Worm (Caenorhabditis elegans) whole organism, young adult: ENCODE measurements around the gene ptr-16.

Experiments
- B0261.1 ChIP-seq: sonication (generic microtip); optimal IDR thresholded peaks from 2 replicates; lab custom pipeline; 2016; ENCODE audit warnings: mild to moderate bottlenecking, missing genetic modification characterization, moderate library complexity, missing compliant biosample characterization
- B0336.3 ChIP-seq: fragments of 200-800 bp; sonication (Bioruptor generic); IDR thresholded peaks from 2 replicates; pipeline ENCODE4 v1.3.6; 2022; ENCODE audit warnings: missing genetic modification characterization, missing compliant biosample characterization
- C17E4.6 ChIP-seq: fragments of 200-800 bp; sonication (Bioruptor generic); IDR thresholded peaks from 2 replicates; pipeline ENCODE4 v1.3.6; 2022; ENCODE audit warnings: missing genetic modification reagents, missing genetic modification characterization, missing compliant biosample characterization
- F49E8.2 ChIP-seq: sonication (generic microtip); optimal IDR thresholded peaks from 3 replicates; lab custom pipeline; 2017; ENCODE audit warnings: missing genetic modification characterization, mild to moderate bottlenecking, missing compliant biosample characterization, antibody characterized with exemption, moderate library complexity; ENCODE audit not compliant: insufficient read depth
- F55B11.4 ChIP-seq: sonication (generic microtip); optimal IDR thresholded peaks from 2 replicates; lab custom pipeline; 2016; ENCODE audit warnings: missing compliant biosample characterization, missing genetic modification characterization, borderline replicate concordance; ENCODE audit not compliant: insufficient read depth
- F57C9.4 ChIP-seq: sonication (generic microtip); optimal IDR thresholded peaks from 2 replicates; lab custom pipeline; 2017; ENCODE audit warnings: mild to moderate bottlenecking, missing genetic modification characterization, missing compliant biosample characterization
- T26A5.8 ChIP-seq: sonication (generic microtip); optimal IDR thresholded peaks from 2 replicates; lab custom pipeline; 2016; ENCODE audit warnings: missing genetic modification characterization, missing compliant biosample characterization
- atf-7 ChIP-seq: sonication (generic microtip); optimal IDR thresholded peaks from 2 replicates; lab custom pipeline; 2017; ENCODE audit warnings: mild to moderate bottlenecking, missing genetic modification characterization, missing compliant biosample characterization
- athp-1 ChIP-seq: sonication (generic microtip); optimal IDR thresholded peaks from 2 replicates; lab custom pipeline; 2017; ENCODE audit warnings: mild to moderate bottlenecking, missing genetic modification characterization, missing compliant biosample characterization
- attf-3 ChIP-seq: fragments of 200-800 bp; sonication (Bioruptor generic); conservative IDR thresholded peaks from 2 replicates; pipeline ENCODE4 v1.3.6; 2022; ENCODE audit warnings: missing genetic modification reagents, missing genetic modification characterization, missing compliant biosample characterization
- attf-5 ChIP-seq: fragments of 200-800 bp; sonication (Bioruptor generic); optimal IDR thresholded peaks from 2 replicates; lab custom pipeline; 2018; ENCODE audit warnings: mild to moderate bottlenecking, missing genetic modification characterization, missing compliant biosample characterization
- attf-6 ChIP-seq: fragments of 200-800 bp; sonication (Bioruptor generic); IDR thresholded peaks from 2 replicates; pipeline ENCODE4 v1.3.6; 2022; ENCODE audit warnings: missing genetic modification reagents, missing genetic modification characterization, missing compliant biosample characterization
- bed-2 ChIP-seq: fragments of 200-800 bp; sonication (Bioruptor generic); IDR thresholded peaks from 2 replicates; pipeline ENCODE4 v1.3.6; 2022; ENCODE audit warnings: missing genetic modification reagents, missing genetic modification characterization, missing compliant biosample characterization
- ceh-79 ChIP-seq: sonication (generic microtip); optimal IDR thresholded peaks from 2 replicates; lab custom pipeline; 2017; ENCODE audit warnings: mild to moderate bottlenecking, missing genetic modification characterization, missing compliant biosample characterization
- dpff-1 ChIP-seq: sonication (generic microtip); optimal IDR thresholded peaks from 2 replicates; lab custom pipeline; 2017; ENCODE audit warnings: mild to moderate bottlenecking, missing genetic modification characterization, missing compliant biosample characterization
- dpl-1 ChIP-seq: fragments of 150-350 bp; optimal IDR thresholded peaks from 2 replicates; lab custom pipeline; 2014; ENCODE audit warnings: missing biosample characterization, missing genetic modification reagents, missing genetic modification characterization
- efl-1 ChIP-seq: fragments of 150-350 bp; optimal IDR thresholded peaks from 2 replicates; lab custom pipeline; 2014; ENCODE audit warnings: missing biosample characterization, missing genetic modification reagents, missing genetic modification characterization
- egl-18 ChIP-seq: fragments of 200-800 bp; sonication (Bioruptor generic); IDR thresholded peaks from 2 replicates; pipeline ENCODE4 v1.3.6; 2022; ENCODE audit warnings: missing genetic modification reagents, missing genetic modification characterization, missing compliant biosample characterization
- egrh-3 ChIP-seq: fragments of 200-800 bp; sonication (Bioruptor generic); IDR thresholded peaks from 2 replicates; pipeline ENCODE4 v1.3.6; 2022; ENCODE audit warnings: missing genetic modification reagents, missing genetic modification characterization, missing compliant biosample characterization
- ets-4 ChIP-seq: fragments of 200-800 bp; sonication (Bioruptor generic); optimal IDR thresholded peaks from 2 replicates; lab custom pipeline; 2018; ENCODE audit warnings: mild to moderate bottlenecking, missing genetic modification characterization, missing compliant biosample characterization
- hlh-12 ChIP-seq: sonication (generic microtip); optimal IDR thresholded peaks from 2 replicates; lab custom pipeline; 2016; ENCODE audit warnings: missing genetic modification characterization, missing compliant biosample characterization
- hmg-1.2 ChIP-seq: fragments of 200-800 bp; sonication (Bioruptor generic); IDR thresholded peaks from 2 replicates; pipeline ENCODE4 v1.3.6; 2022; ENCODE audit warnings: missing genetic modification reagents, missing genetic modification characterization, missing compliant biosample characterization
- hrde-1 ChIP-seq: sonication (generic microtip); optimal IDR thresholded peaks from 2 replicates; lab custom pipeline; 2016; ENCODE audit warnings: missing genetic modification characterization, mild to moderate bottlenecking, missing compliant biosample characterization, moderate library complexity, missing genotype, missing genetic modification reagents, borderline replicate concordance
- lin-54 ChIP-seq: fragments of 200-800 bp; sonication (Bioruptor generic); optimal IDR thresholded peaks from 2 replicates; lab custom pipeline; 2018; ENCODE audit warnings: mild to moderate bottlenecking, missing genetic modification characterization, missing compliant biosample characterization
- lsl-1 ChIP-seq: fragments of 200-800 bp; sonication (Bioruptor generic); optimal IDR thresholded peaks from 2 replicates; lab custom pipeline; 2018; ENCODE audit warnings: mild to moderate bottlenecking, missing genetic modification characterization, moderate library complexity, missing compliant biosample characterization
- madf-6 ChIP-seq: fragments of 200-800 bp; sonication (Bioruptor generic); IDR thresholded peaks from 2 replicates; pipeline ENCODE4 v1.3.6; 2022; ENCODE audit warnings: missing genetic modification reagents, missing genetic modification characterization, missing compliant biosample characterization
- mcd-1 ChIP-seq: fragments of 200-800 bp; sonication (Bioruptor generic); IDR thresholded peaks from 2 replicates; pipeline ENCODE4 v1.3.6; 2022; ENCODE audit warnings: missing genetic modification reagents, missing genetic modification characterization, missing compliant biosample characterization
- nfyb-1 ChIP-seq: fragments of 200-800 bp; sonication (Bioruptor generic); IDR thresholded peaks from 2 replicates; pipeline ENCODE4 v1.3.6; 2022; ENCODE audit warnings: missing genetic modification reagents, missing genetic modification characterization, missing compliant biosample characterization
- pha-4 ChIP-seq: fragments of 150-350 bp; sonication (generic microtip); optimal IDR thresholded peaks from 2 replicates; lab custom pipeline; 2014; ENCODE audit warnings: missing biosample characterization, missing genetic modification reagents, missing genetic modification characterization
- snpc-1.1 ChIP-seq: sonication (generic microtip); optimal IDR thresholded peaks from 2 replicates; lab custom pipeline; 2017; ENCODE audit warnings: missing genetic modification characterization, mild to moderate bottlenecking, missing compliant biosample characterization, antibody characterized with exemption, moderate library complexity, missing genotype, missing genetic modification reagents; ENCODE audit not compliant: insufficient read depth
- snpc-4 ChIP-seq, 5 experiments: fragments of 150-350 bp in 1 of 5; sonication (generic microtip) in 4 of 5; optimal IDR thresholded peaks; 2 replicates each; lab custom pipeline; 2014 to 2018; ENCODE audit warnings: missing genetic modification characterization in 5 of 5, missing biosample characterization in 3 of 5, antibody characterized with exemption in 2 of 5, mild to moderate bottlenecking in 2 of 5, missing compliant biosample characterization in 2 of 5, missing genotype in 2 of 5, moderate library complexity in 2 of 5, missing genetic modification reagents in 1 of 5
- somi-1 ChIP-seq: fragments of 200-800 bp; sonication (Bioruptor generic); optimal IDR thresholded peaks from 2 replicates; lab custom pipeline; 2018; ENCODE audit warnings: mild to moderate bottlenecking, missing genetic modification characterization, missing compliant biosample characterization
- tbx-9 ChIP-seq: sonication (generic microtip); optimal IDR thresholded peaks from 2 replicates; lab custom pipeline; 2016; ENCODE audit warnings: borderline replicate concordance, missing genetic modification characterization, inconsistent platforms, missing compliant biosample characterization
- unc-130 ChIP-seq: sonication (generic microtip); optimal IDR thresholded peaks from 2 replicates; lab custom pipeline; 2016; ENCODE audit warnings: missing genetic modification reagents, missing genetic modification characterization, missing compliant biosample characterization
- unc-62 ChIP-seq: fragments of 150-350 bp; optimal IDR thresholded peaks from 2 replicates; lab custom pipeline; 2014; ENCODE audit warnings: missing biosample characterization, missing genetic modification reagents, missing genetic modification characterization
- xnd-1 ChIP-seq: sonication (generic microtip); optimal IDR thresholded peaks from 2 replicates; lab custom pipeline; 2016; ENCODE audit warnings: missing genotype, missing genetic modification reagents, missing genetic modification characterization, missing compliant biosample characterization
- zfh-2 ChIP-seq: fragments of 200-800 bp; sonication (Bioruptor generic); conservative IDR thresholded peaks from 2 replicates; pipeline ENCODE4 v1.3.6; 2022; ENCODE audit warnings: missing genetic modification reagents, missing genetic modification characterization, missing compliant biosample characterization
- ztf-22 ChIP-seq: fragments of 200-800 bp; sonication (Bioruptor generic); optimal IDR thresholded peaks from 2 replicates; lab custom pipeline; 2018; ENCODE audit warnings: mild to moderate bottlenecking, missing genetic modification characterization, moderate library complexity, missing compliant biosample characterization
- ztf-28 ChIP-seq: fragments of 200-800 bp; sonication (Bioruptor generic); IDR thresholded peaks from 2 replicates; pipeline ENCODE4 v1.3.6; 2022; ENCODE audit warnings: missing genetic modification reagents, missing genetic modification characterization, missing compliant biosample characterization

Gene ptr-16

DNA sequence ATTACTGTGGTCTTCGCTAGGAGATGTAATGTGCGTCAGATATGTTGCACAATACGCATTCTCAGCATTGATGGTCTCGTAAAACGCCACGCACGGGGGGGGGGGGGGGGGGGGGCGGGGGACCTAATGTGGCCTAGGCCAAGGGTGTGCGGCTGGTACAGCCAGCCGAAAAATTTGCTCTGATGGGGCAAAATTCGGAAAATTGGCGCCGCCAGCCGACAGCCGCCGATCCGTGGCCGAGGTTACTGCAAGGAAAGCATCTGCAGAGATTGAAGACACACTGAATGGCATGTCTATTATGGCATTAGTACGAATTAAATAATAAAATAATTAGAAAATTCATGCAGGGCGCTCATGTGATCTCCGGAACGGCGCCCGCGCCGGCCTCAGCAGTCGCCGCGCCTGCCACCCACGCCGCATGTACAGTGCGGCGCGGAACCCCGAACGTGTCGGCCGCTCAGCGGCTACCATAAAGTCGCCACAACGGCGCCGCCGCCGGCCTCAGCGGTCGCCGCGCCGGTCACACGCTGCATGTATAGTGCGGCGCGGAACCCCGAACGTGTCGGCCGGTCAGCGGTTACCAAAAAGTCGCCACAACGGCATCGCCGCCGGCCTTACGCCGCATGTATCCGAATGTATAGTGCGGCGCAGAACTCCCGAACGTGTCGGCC is 33.8 kb downstream of the ptr-16 start, which contains the start of gene Y50D4A.6:
Gene Y50D4A.6, minus strand, starts transcription at position 51 of the 671 bp plus-strand sequence.
- TF ChIP-seq unc-62 (GFP tag; lab: Kevin White, UChicago) (no peak), atf-7 (tag; lab: Kevin White, UChicago) (no peak), hmg-1.2 (GFP tag; lab: Robert Waterston, UW) (peak; percentile 36), dpl-1 (GFP tag; lab: Kevin White, UChicago) (no peak), B0336.3 (GFP tag; lab: Robert Waterston, UW) (no peak), unc-130 (GFP tag; lab: Kevin White, UChicago) (no peak), pha-4 (tag; lab: Kevin White, UChicago) (no peak), snpc-4 (GFP tag; optimal IDR thresholded peaks at IDR 0.05; lab: Kevin White, UChicago) (no peak), snpc-4 (tag; optimal IDR thresholded peaks at IDR 0.05; lab: Kevin White, UChicago) (peak in 2 of 4 experiments; percentile 31 to 54), dpff-1 (tag; lab: Kevin White, UChicago) (no peak), egrh-3 (peak; percentile 95), F57C9.4 (tag; lab: Kevin White, UChicago) (no peak), T26A5.8 (no peak), tbx-9 (tag; lab: Kevin White, UChicago) (no peak), ets-4 (no peak), athp-1 (tag; lab: Kevin White, UChicago) (no peak), ceh-79 (tag; lab: Kevin White, UChicago) (no peak), attf-6 (GFP tag; lab: Robert Waterston, UW) (no peak), ztf-22 (GFP tag; lab: Kevin White, UChicago) (no peak), lsl-1 (GFP tag; lab: Kevin White, UChicago) (no peak), hrde-1 (no peak), zfh-2 (GFP tag; lab: Robert Waterston, UW) (peak; percentile 93), F55B11.4 (tag; lab: Kevin White, UChicago) (no peak), B0261.1 (no peak), ztf-28 (GFP tag; lab: Robert Waterston, UW) (no peak), egl-18 (GFP tag; lab: Robert Waterston, UW) (no peak), bed-2 (no peak)

- TF ChIP-seq nfyb-1 (GFP tag; lab: Robert Waterston, UW) (no peak), hmg-1.2 (GFP tag; lab: Robert Waterston, UW) (peak; percentile 83)
These were observed 36.2 kb downstream of the ptr-16 start for ce11 chrV:1201717-1202116.

ce11 chrV:1206971-1207370 is 41.5 kb downstream of the ptr-16 start, which contains the start of gene Y50D4A.5:
Gene Y50D4A.5, plus strand, starts transcription at chrV:1207307.
- TF ChIP-seq mcd-1 (GFP tag; lab: Robert Waterston, UW) (peak; percentile 57), C17E4.6 (GFP tag; lab: Robert Waterston, UW) (no peak), attf-3 (peak; percentile 71), xnd-1 (tag; lab: Kevin White, UChicago) (peak; percentile 4), efl-1 (GFP tag; lab: Kevin White, UChicago) (peak; percentile 28), F49E8.2 (tag; lab: Kevin White, UChicago) (no peak), somi-1 (no peak), hlh-12 (tag; lab: Kevin White, UChicago) (no peak), lin-54 (GFP tag; lab: Kevin White, UChicago) (peak; percentile 38), snpc-1.1 (tag; lab: Kevin White, UChicago) (no peak), madf-6 (GFP tag; lab: Robert Waterston, UW) (peak; percentile 58; the same call in 1 of the 2 replicates), attf-5 (GFP tag; lab: Kevin White, UChicago) (peak; percentile 4)
